Worm (Caenorhabditis elegans) whole organism, L1 larva: ENCODE results near the gene F59A1.13.

Source experiments
- C16A3.4 ChIP-seq: fragments of 150-350 bp; optimal IDR thresholded peaks from 2 replicates; lab custom pipeline; 2014; ENCODE audit warnings: missing biosample characterization, missing genetic modification characterization
- F16B12.6 ChIP-seq: fragments of 150-350 bp; optimal IDR thresholded peaks from 2 replicates; lab custom pipeline; 2014; ENCODE audit warnings: missing biosample characterization, missing genetic modification characterization
- Y116A8C.19 ChIP-seq: sonication (generic microtip); optimal IDR thresholded peaks from 2 replicates; lab custom pipeline; 2016; ENCODE audit warnings: missing compliant biosample characterization, missing genetic modification characterization, borderline replicate concordance
- aha-1 ChIP-seq: fragments of 150-350 bp; optimal IDR thresholded peaks from 2 replicates; lab custom pipeline; 2014; ENCODE audit warnings: missing biosample characterization, missing genetic modification characterization
- aly-2 ChIP-seq: fragments of 150-350 bp; optimal IDR thresholded peaks from 2 replicates; lab custom pipeline; 2014; ENCODE audit warnings: missing biosample characterization, missing genetic modification characterization
- blmp-1 ChIP-seq: fragments of 150-350 bp; optimal IDR thresholded peaks from 2 replicates; lab custom pipeline; 2014; ENCODE audit warnings: missing biosample characterization, missing genetic modification characterization
- ceh-63 ChIP-seq: fragments of 200-800 bp; sonication (Bioruptor generic); optimal IDR thresholded peaks from 2 replicates; lab custom pipeline; 2018; ENCODE audit warnings: mild to moderate bottlenecking, missing genetic modification characterization, missing compliant biosample characterization
- efl-3 ChIP-seq: fragments of 200-800 bp; sonication (Bioruptor generic); optimal IDR thresholded peaks from 2 replicates; lab custom pipeline; 2018; ENCODE audit warnings: mild to moderate bottlenecking, missing genetic modification characterization, missing compliant biosample characterization
- elt-2 ChIP-seq: sonication (generic microtip); optimal IDR thresholded peaks from 2 replicates; lab custom pipeline; 2016; ENCODE audit warnings: missing genetic modification characterization, mild to moderate bottlenecking, inconsistent platforms, missing compliant biosample characterization, missing genetic modification reagents
- ets-5 ChIP-seq: fragments of 200-800 bp; sonication (Bioruptor generic); IDR thresholded peaks from 2 replicates; pipeline ENCODE4 v1.3.6; 2022; ENCODE audit warnings: missing genetic modification characterization, missing compliant biosample characterization
- fkh-8 ChIP-seq: sonication (generic microtip); optimal IDR thresholded peaks from 2 replicates; lab custom pipeline; 2016; ENCODE audit warnings: mild to moderate bottlenecking, missing genetic modification characterization, missing compliant biosample characterization
- hlh-17 ChIP-seq: fragments of 200-800 bp; sonication (Bioruptor generic); optimal IDR thresholded peaks from 2 replicates; lab custom pipeline; 2018; ENCODE audit warnings: missing genetic modification characterization, mild to moderate bottlenecking, missing compliant biosample characterization, moderate library complexity, borderline replicate concordance
- isw-1 ChIP-seq: fragments of 200-800 bp; sonication (Bioruptor generic); IDR thresholded peaks from 2 replicates; pipeline ENCODE4 v1.3.6; 2022; ENCODE audit warnings: missing genetic modification characterization, missing compliant biosample characterization
- lin-39 ChIP-seq: fragments of 150-350 bp; optimal IDR thresholded peaks from 2 replicates; lab custom pipeline; 2014; ENCODE audit warnings: missing biosample characterization, missing genetic modification reagents, missing genetic modification characterization
- lsy-2 ChIP-seq, 2 experiments: fragments of 150-350 bp; optimal IDR thresholded peaks; 2 replicates each; lab custom pipeline; 2014; ENCODE audit warnings: missing biosample characterization in 2 of 2, missing genetic modification characterization in 2 of 2
- nhr-11 ChIP-seq: fragments of 150-350 bp; optimal IDR thresholded peaks from 2 replicates; lab custom pipeline; 2014; ENCODE audit warnings: missing biosample characterization, missing genetic modification characterization
- nhr-20 ChIP-seq: sonication (generic microtip); optimal IDR thresholded peaks from 2 replicates; lab custom pipeline; 2016; ENCODE audit warnings: mild to moderate bottlenecking, missing genetic modification characterization, missing compliant biosample characterization
- nhr-28 ChIP-seq: fragments of 150-350 bp; optimal IDR thresholded peaks from 2 replicates; lab custom pipeline; 2014; ENCODE audit warnings: missing biosample characterization, missing genetic modification characterization
- nhr-77 ChIP-seq: fragments of 150-350 bp; optimal IDR thresholded peaks from 2 replicates; lab custom pipeline; 2014; ENCODE audit warnings: missing biosample characterization, missing genetic modification characterization
- pag-3 ChIP-seq: sonication (generic microtip); optimal IDR thresholded peaks from 2 replicates; lab custom pipeline; 2017; ENCODE audit warnings: missing genetic modification characterization, mild to moderate bottlenecking, missing compliant biosample characterization, antibody characterized with exemption, borderline replicate concordance; ENCODE audit not compliant: insufficient read depth
- unc-62 ChIP-seq: fragments of 150-350 bp; optimal IDR thresholded peaks from 2 replicates; lab custom pipeline; 2014; ENCODE audit warnings: missing biosample characterization, missing genetic modification reagents, missing genetic modification characterization
- unc-98 ChIP-seq: fragments of 200-800 bp; sonication (Bioruptor generic); IDR thresholded peaks from 2 replicates; pipeline ENCODE4 v1.3.6; 2022; ENCODE audit warnings: missing genetic modification characterization, missing compliant biosample characterization
- ztf-4 ChIP-seq: fragments of 150-350 bp; optimal IDR thresholded peaks from 2 replicates; lab custom pipeline; 2014; ENCODE audit warnings: missing biosample characterization, missing genetic modification characterization

F59A1.13 gene

DNA sequence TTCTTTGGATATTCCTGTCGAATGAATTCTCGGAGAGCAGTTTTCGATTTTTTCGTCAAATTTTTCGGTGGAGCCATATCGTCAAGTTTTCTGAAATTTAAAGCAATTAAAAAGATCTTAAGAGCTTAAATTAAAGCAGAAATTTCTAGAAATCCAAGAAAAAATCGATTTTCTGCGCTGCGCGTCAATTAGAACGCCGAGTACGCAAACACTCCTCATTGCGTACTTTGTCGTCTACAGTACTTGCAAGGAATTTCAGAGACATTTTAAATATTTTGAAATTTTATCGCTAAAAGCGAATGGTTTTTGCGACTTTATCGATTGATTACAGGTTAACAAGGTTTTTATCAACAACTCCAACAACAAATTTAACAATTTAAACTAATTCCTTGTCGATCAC is 35.6 kb downstream of the F59A1.13 start:
- TF ChIP-seq fkh-8 (tag; lab: Kevin White, UChicago) (no peak), F16B12.6 (tag; lab: Kevin White, UChicago) (no peak), unc-98 (GFP tag; lab: Robert Waterston, UW) (no peak), lsy-2 (tag; optimal IDR thresholded peaks at IDR 0.05; lab: Kevin White, UChicago) (no peak), nhr-77 (tag; lab: Kevin White, UChicago) (no peak), nhr-28 (no peak), pag-3 (tag; lab: Kevin White, UChicago) (no peak), Y116A8C.19 (tag; lab: Kevin White, UChicago) (no peak), nhr-11 (tag; lab: Kevin White, UChicago) (no peak), nhr-20 (tag; lab: Kevin White, UChicago) (no peak), blmp-1 (no peak), aha-1 (tag; lab: Kevin White, UChicago) (no peak), ceh-63 (GFP tag; lab: Kevin White, UChicago) (no peak), efl-3 (GFP tag; lab: Kevin White, UChicago) (no peak), aly-2 (tag; lab: Kevin White, UChicago) (no peak), ets-5 (GFP tag; lab: Robert Waterston, UW) (no peak), elt-2 (tag; lab: Kevin White, UChicago) (no peak), unc-62 (GFP tag; lab: Kevin White, UChicago) (no peak), hlh-17 (GFP tag; lab: Kevin White, UChicago) (no peak), C16A3.4 (tag; lab: Kevin White, UChicago) (no peak)
- TF ChIP-seq, all 84 proteins: peak for 0

DNA sequence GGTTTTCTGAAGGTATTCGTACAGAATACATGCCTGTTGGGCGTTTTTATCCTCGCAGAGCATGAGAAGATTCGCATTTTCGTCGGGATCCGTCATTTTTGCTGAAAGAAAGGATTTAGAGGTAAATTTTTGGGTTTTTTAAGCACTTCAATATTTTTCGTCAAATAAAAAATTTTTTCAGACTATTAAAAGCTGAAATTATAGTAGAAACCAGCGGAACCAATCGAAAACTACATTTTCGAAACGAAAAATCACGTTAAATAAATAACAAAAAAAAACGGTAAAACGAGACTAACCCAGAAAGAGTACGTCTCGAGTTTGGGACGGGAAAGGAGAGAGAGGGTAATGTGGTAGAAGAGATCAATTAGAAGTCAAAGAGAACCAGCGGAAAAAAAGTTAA is 40.4 kb downstream of the F59A1.13 start, which contains the start of gene fbxa-192:
fbxa-192 (minus strand) TSS at position 101 of the 400 bp plus-strand sequence.
- TF ChIP-seq ztf-4 (tag; lab: Kevin White, UChicago) (no peak), pag-3 (tag; lab: Kevin White, UChicago) (no peak), lin-39 (tag; lab: Kevin White, UChicago) (no peak), isw-1 (no peak), nhr-77 (tag; lab: Kevin White, UChicago) (no peak)
